Fruit fly (Drosophila melanogaster) whole organism, embryonic: Measurements from ENCODE around the gene polo.

Experiments
- Antp ChIP-seq: fragments of 200-800 bp; sonication (Bioruptor generic); optimal IDR thresholded peaks from 3 replicates; lab custom pipeline; 2016; ENCODE audit warnings: missing biosample characterization, missing genetic modification characterization
- CG10431 ChIP-seq: fragments of 200-800 bp; sonication (Bioruptor generic); optimal IDR thresholded peaks from 3 replicates; lab custom pipeline; 2018; ENCODE audit warnings: missing biosample characterization, mild to moderate bottlenecking, missing genetic modification characterization
- CG11456 ChIP-seq: fragments of 200-800 bp; sonication (Bioruptor generic); IDR thresholded peaks from 3 replicates; pipeline ENCODE4 v1.3.6; 2022; ENCODE audit warnings: missing biosample characterization, missing genetic modification characterization
- CG12659 ChIP-seq: fragments of 200-800 bp; sonication (Bioruptor generic); optimal IDR thresholded peaks from 3 replicates; lab custom pipeline; 2017; ENCODE audit warnings: mild to moderate bottlenecking, missing biosample characterization, missing genetic modification reagents, missing genetic modification characterization
- CG13287 ChIP-seq: fragments of 200-800 bp; sonication (Bioruptor generic); IDR thresholded peaks from 2 replicates; pipeline ENCODE4 v1.3.6; 2022; ENCODE audit warnings: missing biosample characterization, missing genetic modification characterization; ENCODE audit not compliant: partially characterized antibody
- CG13624 ChIP-seq: fragments of 200-800 bp; sonication (Bioruptor generic); optimal IDR thresholded peaks from 2 replicates; lab custom pipeline; 2016; ENCODE audit warnings: missing biosample characterization, missing genetic modification characterization
- CG14710 ChIP-seq: fragments of 200-800 bp; sonication (Bioruptor generic); optimal IDR thresholded peaks from 3 replicates; lab custom pipeline; 2019; ENCODE audit warnings: missing biosample characterization, mild to moderate bottlenecking, missing genetic modification characterization, moderate library complexity
- CG16863 ChIP-seq: fragments of 200-800 bp; sonication (Bioruptor generic); optimal IDR thresholded peaks from 3 replicates; lab custom pipeline; 2016; ENCODE audit warnings: missing biosample characterization, missing genetic modification characterization
- CG17361 ChIP-seq: fragments of 200-800 bp; sonication (Bioruptor generic); IDR thresholded peaks from 3 replicates; pipeline ENCODE4 v1.3.6; 2022; ENCODE audit warnings: missing biosample characterization, missing genetic modification characterization
- CG18764 ChIP-seq: fragments of 200-800 bp; sonication (Bioruptor generic); optimal IDR thresholded peaks from 3 replicates; lab custom pipeline; 2016; ENCODE audit warnings: missing biosample characterization, missing genetic modification characterization
- CG2116 ChIP-seq: fragments of 200-800 bp; sonication (Bioruptor generic); optimal IDR thresholded peaks from 3 replicates; lab custom pipeline; 2018; ENCODE audit warnings: missing biosample characterization, mild to moderate bottlenecking, missing genetic modification characterization
- CG2712 ChIP-seq: fragments of 200-800 bp; optimal IDR thresholded peaks from 3 replicates; lab custom pipeline; 2019; ENCODE audit warnings: missing biosample characterization, mild to moderate bottlenecking, missing genetic modification characterization, moderate library complexity
- CG30403 ChIP-seq: fragments of 200-800 bp; sonication (Bioruptor generic); optimal IDR thresholded peaks from 3 replicates; lab custom pipeline; 2016; ENCODE audit warnings: missing biosample characterization, missing genetic modification characterization
- CG6791 ChIP-seq: fragments of 200-800 bp; sonication (Bioruptor generic); IDR thresholded peaks from 3 replicates; pipeline ENCODE4 v1.3.6; 2022; ENCODE audit warnings: missing biosample characterization, missing genetic modification characterization; ENCODE audit not compliant: partially characterized antibody
- CG7357 ChIP-seq: fragments of 200-800 bp; sonication (Bioruptor generic); IDR thresholded peaks from 3 replicates; pipeline ENCODE4 v1.3.6; 2022; ENCODE audit warnings: missing biosample characterization, missing genetic modification characterization
- CG8089 ChIP-seq: fragments of 200-800 bp; sonication (Bioruptor generic); optimal IDR thresholded peaks from 3 replicates; lab custom pipeline; 2016; ENCODE audit warnings: missing biosample characterization, missing genetic modification characterization
- CG8944 ChIP-seq: fragments of 200-800 bp; sonication (Bioruptor generic); optimal IDR thresholded peaks from 3 replicates; lab custom pipeline; 2016; ENCODE audit warnings: missing biosample characterization, missing genetic modification characterization
- CHES-1-like ChIP-seq: fragments of 200-800 bp; sonication (Bioruptor generic); optimal IDR thresholded peaks from 2 replicates; lab custom pipeline; 2016; ENCODE audit warnings: missing biosample characterization, missing genetic modification characterization
- D ChIP-seq, 2 experiments: fragments of 200-800 bp in 1 of 2; fragments of >200 bp in 1 of 2; sonication (Bioruptor generic) in 1 of 2; optimal IDR thresholded peaks; 2 replicates in 1 of 2; 3 replicates in 1 of 2; lab custom pipeline; 2017; ENCODE audit warnings: mild to moderate bottlenecking in 1 of 2, missing biosample characterization in 1 of 2, missing genetic modification characterization in 1 of 2, missing genetic modification reagents in 1 of 2
- Dad ChIP-seq: fragments of 200-800 bp; sonication (Bioruptor generic); optimal IDR thresholded peaks from 3 replicates; lab custom pipeline; 2016; ENCODE audit warnings: missing biosample characterization, missing genetic modification characterization
- Ets65A ChIP-seq: fragments of 200-800 bp; sonication (Bioruptor generic); peaks from one replicate; lab custom pipeline; 2016; ENCODE audit warnings: missing biosample characterization, missing genetic modification characterization
- Ets97D ChIP-seq: fragments of 200-800 bp; sonication (Bioruptor generic); optimal IDR thresholded peaks from 3 replicates; lab custom pipeline; 2016; ENCODE audit warnings: missing biosample characterization, missing genetic modification characterization
- Hand ChIP-seq: fragments of 200-800 bp; sonication (Bioruptor generic); optimal IDR thresholded peaks from 2 replicates; lab custom pipeline; 2017; ENCODE audit warnings: mild to moderate bottlenecking, missing biosample characterization, missing genetic modification reagents, missing genetic modification characterization
- Lhr ChIP-seq: fragments of 200-800 bp; sonication (Bioruptor generic); optimal IDR thresholded peaks from 3 replicates; lab custom pipeline; 2017; ENCODE audit warnings: mild to moderate bottlenecking, missing biosample characterization, missing genetic modification reagents, missing genetic modification characterization
- MBD-R2 ChIP-seq: fragments of 200-800 bp; sonication (Bioruptor generic); IDR thresholded peaks from 2 replicates; pipeline ENCODE4 v1.3.6; 2022; ENCODE audit warnings: missing biosample characterization, missing genetic modification characterization
- NFAT ChIP-seq: fragments of 200-800 bp; sonication (Bioruptor generic); IDR thresholded peaks from 2 replicates; pipeline ENCODE4 v1.3.6; 2022; ENCODE audit warnings: missing biosample characterization, missing genetic modification characterization
- Nf-YC ChIP-seq: fragments of 200-800 bp; optimal IDR thresholded peaks from 3 replicates; lab custom pipeline; 2019; ENCODE audit warnings: missing biosample characterization, mild to moderate bottlenecking, missing genetic modification characterization, moderate library complexity
- Rfx ChIP-seq: fragments of 200-800 bp; sonication (Bioruptor generic); IDR thresholded peaks from 2 replicates; pipeline ENCODE4 v1.3.6; 2022; ENCODE audit warnings: missing biosample characterization, missing genetic modification characterization
- YL-1 ChIP-seq: fragments of 200-800 bp; sonication (Bioruptor generic); optimal IDR thresholded peaks from 3 replicates; lab custom pipeline; 2017; ENCODE audit warnings: missing biosample characterization, mild to moderate bottlenecking, missing genetic modification characterization
- ato ChIP-seq: fragments of 200-800 bp; sonication (Bioruptor generic); IDR thresholded peaks from 2 replicates; pipeline ENCODE4 v1.3.6; 2022; ENCODE audit warnings: missing biosample characterization, missing genetic modification characterization; ENCODE audit not compliant: partially characterized antibody
- cas ChIP-seq: fragments of 200-800 bp; sonication (Bioruptor generic); IDR thresholded peaks from 2 replicates; pipeline ENCODE4 v1.3.6; 2022; ENCODE audit warnings: missing biosample characterization, missing genetic modification characterization
- crp ChIP-seq, 2 experiments: fragments of 200-800 bp; sonication (Bioruptor generic); optimal IDR thresholded peaks; 2 replicates in 1 of 2; 3 replicates in 1 of 2; lab custom pipeline; 2017; ENCODE audit warnings: missing biosample characterization in 2 of 2, missing genetic modification characterization in 2 of 2, mild to moderate bottlenecking in 1 of 2, moderate library complexity in 1 of 2
- ems ChIP-seq: fragments of 200-800 bp; sonication (Bioruptor generic); optimal IDR thresholded peaks from 3 replicates; lab custom pipeline; 2016; ENCODE audit warnings: missing biosample characterization, missing genetic modification characterization
- gcm ChIP-seq: fragments of 200-800 bp; sonication (Bioruptor generic); optimal IDR thresholded peaks from 2 replicates; lab custom pipeline; 2019; ENCODE audit warnings: missing biosample characterization, mild to moderate bottlenecking, missing genetic modification characterization, moderate library complexity
- gsb ChIP-seq: fragments of 200-800 bp; sonication (Bioruptor generic); IDR thresholded peaks from 2 replicates; pipeline ENCODE4 v1.3.6; 2022; ENCODE audit warnings: missing biosample characterization, missing genetic modification characterization
- hb ChIP-seq: fragments of 200-800 bp; sonication (Bioruptor generic); IDR thresholded peaks from 3 replicates; pipeline ENCODE4 v1.3.6; 2022; ENCODE audit warnings: missing biosample characterization, missing genetic modification characterization; ENCODE audit not compliant: partially characterized antibody
- insv ChIP-seq, 2 experiments: fragments of 200-800 bp; sonication (Bioruptor generic); optimal IDR thresholded peaks; 3 replicates each; lab custom pipeline; 2016 to 2018; ENCODE audit warnings: missing biosample characterization in 2 of 2, missing genetic modification characterization in 2 of 2
- klu ChIP-seq: fragments of 200-800 bp; sonication (Bioruptor generic); IDR thresholded peaks from 2 replicates; pipeline ENCODE4 v1.3.6; 2022; ENCODE audit warnings: missing biosample characterization, missing genetic modification characterization
- mam ChIP-seq: fragments of 200-800 bp; sonication (Bioruptor generic); optimal IDR thresholded peaks from 3 replicates; lab custom pipeline; 2016; ENCODE audit warnings: missing biosample characterization, missing genetic modification characterization
- nerfin-1 ChIP-seq: fragments of 200-800 bp; sonication (Bioruptor generic); optimal IDR thresholded peaks from 3 replicates; lab custom pipeline; 2019; ENCODE audit warnings: missing biosample characterization, mild to moderate bottlenecking, missing genetic modification characterization, moderate library complexity
- phol ChIP-seq: fragments of 200-800 bp; sonication (Bioruptor generic); optimal IDR thresholded peaks from 3 replicates; lab custom pipeline; 2018; ENCODE audit warnings: missing biosample characterization, mild to moderate bottlenecking, missing genetic modification characterization, moderate library complexity
- pnt ChIP-seq: fragments of 200-800 bp; sonication (Bioruptor generic); optimal IDR thresholded peaks from 3 replicates; lab custom pipeline; 2016; ENCODE audit warnings: missing biosample characterization, missing genetic modification characterization
- prd ChIP-seq, 3 experiments: fragments of >200 bp in 2 of 3; fragments of 200-800 bp in 1 of 3; sonication (Bioruptor generic) in 1 of 3; optimal IDR thresholded peaks in 2 of 3; IDR thresholded peaks in 1 of 3; 2 replicates in 2 of 3; 3 replicates in 1 of 3; pipeline versions ENCODE4 v1.3.6 to Lab custom; 2017 to 2022; ENCODE audit warnings: missing biosample characterization in 1 of 3, missing genetic modification characterization in 1 of 3
- pzg ChIP-seq: fragments of 200-800 bp; sonication (Bioruptor generic); optimal IDR thresholded peaks from 3 replicates; lab custom pipeline; 2018; ENCODE audit warnings: missing biosample characterization, mild to moderate bottlenecking, missing genetic modification characterization, moderate library complexity
- sisA ChIP-seq: fragments of 200-800 bp; sonication (Bioruptor generic); IDR thresholded peaks from 2 replicates; pipeline ENCODE4 v1.3.6; 2022; ENCODE audit warnings: missing biosample characterization, missing genetic modification characterization
- stwl ChIP-seq: fragments of 200-800 bp; sonication (Bioruptor generic); optimal IDR thresholded peaks from 3 replicates; lab custom pipeline; 2018; ENCODE audit warnings: missing biosample characterization, mild to moderate bottlenecking, missing genetic modification characterization, moderate library complexity

The polo gene

dm6 chr3L:20309758-20310733 lies 592 bp downstream of the polo start (continued):
- TF ChIP-seq cas (0 out of 2 replicates have a peak, but pooled peaks have one; percentile 22), ato (GFP tag; lab: Robert Waterston, UW) (peak; percentile 78), prd (optimal IDR thresholded peaks at IDR 0.05; lab: Kevin White, UChicago) (no peak), prd (GFP tag; IDR thresholded peaks at IDR 0.05; lab: Robert Waterston, UW) (peak; percentile 16; the same call in 1 of the 3 replicates), CHES-1-like (GFP tag; lab: Kevin White, UChicago) (peak; percentile 53), gsb (GFP tag; lab: Robert Waterston, UW) (no peak), CG14710 (tag; lab: Kevin White, UChicago) (peak; percentile 80), CG13624 (GFP tag; lab: Kevin White, UChicago) (peak; percentile 80), D (optimal IDR thresholded peaks at IDR 0.05; lab: Kevin White, UChicago) (peak; percentile 72), D (GFP tag; optimal IDR thresholded peaks at IDR 0.05; lab: Kevin White, UChicago) (no peak), Hand (GFP tag; lab: Kevin White, UChicago) (no peak), CG7357 (GFP tag; lab: Robert Waterston, UW) (no peak), stwl (tag; lab: Kevin White, UChicago) (peak; percentile 99), insv (GFP tag; optimal IDR thresholded peaks at IDR 0.05; lab: Kevin White, UChicago) (peak in 1 of 2 experiments; percentile 42), pnt (GFP tag; lab: Kevin White, UChicago) (no peak), hb (peak; percentile 73), CG13287 (GFP tag; lab: Robert Waterston, UW) (peak; percentile 91), CG17361 (GFP tag; lab: Robert Waterston, UW) (0 out of 3 replicates have a peak, but pooled peaks have one; percentile 33), Lhr (GFP tag; lab: Kevin White, UChicago) (peak; percentile 80), CG11456 (GFP tag; lab: Robert Waterston, UW) (peak; percentile 72; the same call in 2 of the 3 replicates), CG2116 (GFP tag; lab: Kevin White, UChicago) (peak; percentile 58), CG8944 (GFP tag; lab: Kevin White, UChicago) (peak; percentile 58), Ets97D (peak; percentile 87), CG12659 (GFP tag; lab: Kevin White, UChicago) (peak; percentile 73), CG18764 (peak; percentile 20), Rfx (GFP tag; lab: Robert Waterston, UW) (peak; percentile 77), pzg (GFP tag; lab: Kevin White, UChicago) (peak; percentile 95), phol (tag; lab: Kevin White, UChicago) (peak; percentile 63), CG8089 (GFP tag; lab: Kevin White, UChicago) (peak; percentile 40), nerfin-1 (peak; percentile 90), Ets65A (GFP tag; lab: Kevin White, UChicago) (peak; percentile 95), Dad (GFP tag; lab: Kevin White, UChicago) (peak; percentile 70), Nf-YC (tag; lab: Kevin White, UChicago) (peak; percentile 15), Antp (GFP tag; lab: Kevin White, UChicago) (peak; percentile 71), CG30403 (peak; percentile 54), YL-1 (peak; percentile 45), klu (GFP tag; lab: Robert Waterston, UW) (peak; percentile 33; the same call in 1 of the 2 replicates), crp (GFP tag; optimal IDR thresholded peaks at IDR 0.05; lab: Kevin White, UChicago) (peak in 1 of 2 experiments; percentile 46), CG16863 (GFP tag; lab: Kevin White, UChicago) (peak; percentile 44), sisA (peak; percentile 38; the same call in 1 of the 2 replicates), NFAT (no peak), gcm (GFP tag; lab: Kevin White, UChicago) (peak; percentile 36), mam (peak; percentile 71), CG2712 (tag; lab: Kevin White, UChicago) (peak; percentile 50), CG10431 (GFP tag; lab: Kevin White, UChicago) (no peak), MBD-R2 (GFP tag; lab: Robert Waterston, UW) (peak; percentile 75), ems (GFP tag; lab: Kevin White, UChicago) (peak; percentile 39), CG6791 (GFP tag; lab: Robert Waterston, UW) (peak; percentile 89)
